Worm (Caenorhabditis elegans) whole organism, L4 larva: ENCODE data around the gene cyn-9.
A peak's percentile ranks its signal among the peaks of the same experiment; 100 is the strongest.
"Not testable (repeated sequence)": the region's sequence is repeated elsewhere in the genome, so short reads cannot be mapped to it uniquely, and the experiment has no call there.

ENCODE experiments used
- T20F7.1 ChIP-seq: fragments of 200-800 bp; sonication (Bioruptor generic); optimal IDR thresholded peaks from 2 replicates; lab custom pipeline; 2018; ENCODE audit warnings: mild to moderate bottlenecking, missing genetic modification characterization, missing compliant biosample characterization
- Y48G9A.11 ChIP-seq: fragments of 200-800 bp; sonication (Bioruptor generic); IDR thresholded peaks from 2 replicates; pipeline ENCODE4 v1.3.6; 2022; ENCODE audit warnings: missing genetic modification reagents, missing genetic modification characterization, missing compliant biosample characterization
- aha-1 ChIP-seq: fragments of 150-350 bp; peaks from one replicate; lab custom pipeline; 2014; ENCODE audit warnings: missing biosample characterization, missing genetic modification characterization
- ceh-28 ChIP-seq: fragments of 150-350 bp; optimal IDR thresholded peaks from 2 replicates; lab custom pipeline; 2014; ENCODE audit warnings: missing biosample characterization, missing genetic modification reagents, missing genetic modification characterization
- ceh-32 ChIP-seq: sonication (generic microtip); optimal IDR thresholded peaks from 2 replicates; lab custom pipeline; 2016; ENCODE audit warnings: mild to moderate bottlenecking, missing genetic modification characterization, missing compliant biosample characterization; ENCODE audit not compliant: poor library complexity
- ceh-44 ChIP-seq: fragments of 200-800 bp; sonication (Bioruptor generic); IDR thresholded peaks from 2 replicates; pipeline ENCODE4 v1.3.6; 2022; ENCODE audit warnings: missing genetic modification reagents, missing genetic modification characterization, missing compliant biosample characterization
- ceh-82 ChIP-seq: sonication (generic microtip); optimal IDR thresholded peaks from 2 replicates; lab custom pipeline; 2017; ENCODE audit warnings: missing biosample characterization, missing genetic modification characterization
- ces-1 ChIP-seq: fragments of 150-350 bp; sonication (generic microtip); optimal IDR thresholded peaks from 4 replicates; lab custom pipeline; 2014; ENCODE audit warnings: missing biosample characterization, missing genetic modification reagents, missing genetic modification characterization
- ctbp-1 ChIP-seq: fragments of 200-800 bp; sonication (Bioruptor generic); IDR thresholded peaks from 2 replicates; pipeline ENCODE4 v1.3.6; 2022; ENCODE audit warnings: missing genetic modification reagents, missing genetic modification characterization, missing compliant biosample characterization
- daf-8 ChIP-seq: fragments of 200-800 bp; sonication (Bioruptor generic); IDR thresholded peaks from 2 replicates; pipeline ENCODE4 v1.3.6; 2022; ENCODE audit warnings: missing genetic modification characterization, missing compliant biosample characterization
- dmd-6 ChIP-seq: fragments of 200-800 bp; sonication (Bioruptor generic); IDR thresholded peaks from 2 replicates; pipeline ENCODE4 v1.3.6; 2022; ENCODE audit warnings: missing genetic modification reagents, missing genetic modification characterization, missing compliant biosample characterization
- dmd-9 ChIP-seq: fragments of 200-800 bp; sonication (Bioruptor generic); IDR thresholded peaks from 2 replicates; pipeline ENCODE4 v1.3.6; 2022; ENCODE audit warnings: missing genetic modification reagents, missing genetic modification characterization, missing compliant biosample characterization
- hmg-1.1 ChIP-seq: fragments of 200-800 bp; sonication (Bioruptor generic); IDR thresholded peaks from 2 replicates; pipeline ENCODE4 v1.3.6; 2022; ENCODE audit warnings: missing genetic modification reagents, missing genetic modification characterization, missing compliant biosample characterization
- lim-7 ChIP-seq: fragments of 200-800 bp; sonication (Bioruptor generic); IDR thresholded peaks from 2 replicates; pipeline ENCODE4 v1.3.6; 2022; ENCODE audit warnings: missing genetic modification characterization, missing compliant biosample characterization
- lin-1 ChIP-seq: fragments of 200-800 bp; sonication (Bioruptor generic); IDR thresholded peaks from 2 replicates; pipeline ENCODE4 v1.3.6; 2022; ENCODE audit warnings: missing genetic modification reagents, missing genetic modification characterization, missing compliant biosample characterization
- lin-29 ChIP-seq: fragments of 200-800 bp; sonication (Bioruptor generic); IDR thresholded peaks from 2 replicates; pipeline ENCODE4 v1.3.6; 2022; ENCODE audit warnings: missing genetic modification reagents, missing genetic modification characterization, missing compliant biosample characterization
- lin-38 ChIP-seq: fragments of 200-800 bp; sonication (Bioruptor generic); IDR thresholded peaks from 2 replicates; pipeline ENCODE4 v1.3.6; 2022; ENCODE audit warnings: missing genetic modification reagents, missing genetic modification characterization, missing compliant biosample characterization
- mdl-1 ChIP-seq, 2 experiments: fragments of 150-350 bp in 1 of 2; sonication (generic microtip) in 1 of 2; optimal IDR thresholded peaks; 2 replicates each; lab custom pipeline; 2014 to 2017; ENCODE audit warnings: missing biosample characterization in 2 of 2, missing genetic modification characterization in 2 of 2
- mdt-29 ChIP-seq: fragments of 200-800 bp; sonication (Bioruptor generic); IDR thresholded peaks from 2 replicates; pipeline ENCODE4 v1.3.6; 2022; ENCODE audit warnings: missing genetic modification reagents, missing genetic modification characterization, missing compliant biosample characterization
- mxl-2 ChIP-seq: fragments of 200-800 bp; sonication (Bioruptor generic); conservative IDR thresholded peaks from 2 replicates; pipeline ENCODE4 v1.3.6; 2022; ENCODE audit warnings: missing genetic modification reagents, missing genetic modification characterization, missing compliant biosample characterization
- nhr-237 ChIP-seq: sonication (generic microtip); optimal IDR thresholded peaks from 2 replicates; lab custom pipeline; 2017; ENCODE audit warnings: missing biosample characterization, missing genetic modification characterization
- nhr-42 ChIP-seq: fragments of 200-800 bp; sonication (Bioruptor generic); IDR thresholded peaks from 2 replicates; pipeline ENCODE4 v1.3.6; 2022; ENCODE audit warnings: missing genetic modification characterization, missing compliant biosample characterization
- pha-4 ChIP-seq, 2 experiments: fragments of 150-350 bp in 1 of 2; fragments of 200-800 bp in 1 of 2; sonication (Bioruptor generic) in 1 of 2; IDR thresholded peaks in 1 of 2; optimal IDR thresholded peaks in 1 of 2; 2 replicates each; pipeline versions ENCODE4 v1.3.6 to Lab custom; 2014 to 2022; ENCODE audit warnings: missing genetic modification characterization in 2 of 2, missing genetic modification reagents in 2 of 2, missing biosample characterization in 1 of 2, missing compliant biosample characterization in 1 of 2
- php-3 ChIP-seq: fragments of 200-800 bp; sonication (Bioruptor generic); IDR thresholded peaks from 2 replicates; pipeline ENCODE4 v1.3.6; 2022; ENCODE audit warnings: missing genetic modification reagents, missing genetic modification characterization, missing compliant biosample characterization
- rbr-2 ChIP-seq: sonication (generic microtip); optimal IDR thresholded peaks from 2 replicates; lab custom pipeline; 2016; ENCODE audit warnings: missing genotype, missing genetic modification characterization, missing compliant biosample characterization
- set-16 ChIP-seq: fragments of 200-800 bp; sonication (Bioruptor generic); IDR thresholded peaks from 2 replicates; pipeline ENCODE4 v1.3.6; 2022; ENCODE audit warnings: missing genetic modification reagents, missing genetic modification characterization, missing compliant biosample characterization
- snpc-1.2 ChIP-seq: fragments of 200-800 bp; sonication (Bioruptor generic); IDR thresholded peaks from 2 replicates; pipeline ENCODE4 v1.3.6; 2022; ENCODE audit warnings: missing genetic modification reagents, missing genetic modification characterization, missing compliant biosample characterization
- snpc-4 ChIP-seq: fragments of 150-350 bp; optimal IDR thresholded peaks from 2 replicates; lab custom pipeline; 2014; ENCODE audit warnings: missing biosample characterization, missing genetic modification characterization
- tra-1 ChIP-seq: fragments of 200-800 bp; sonication (Bioruptor generic); IDR thresholded peaks from 2 replicates; pipeline ENCODE4 v1.3.6; 2022; ENCODE audit warnings: missing genetic modification reagents, missing genetic modification characterization, missing compliant biosample characterization
- unc-39 ChIP-seq: sonication (generic microtip); optimal IDR thresholded peaks from 2 replicates; lab custom pipeline; 2017; ENCODE audit warnings: missing biosample characterization, missing genetic modification characterization
- zfp-3 ChIP-seq: fragments of 200-800 bp; sonication (Bioruptor generic); conservative IDR thresholded peaks from 2 replicates; pipeline ENCODE4 v1.3.6; 2022; ENCODE audit warnings: missing genetic modification reagents, missing genetic modification characterization, missing compliant biosample characterization

cyn-9 gene

DNA sequence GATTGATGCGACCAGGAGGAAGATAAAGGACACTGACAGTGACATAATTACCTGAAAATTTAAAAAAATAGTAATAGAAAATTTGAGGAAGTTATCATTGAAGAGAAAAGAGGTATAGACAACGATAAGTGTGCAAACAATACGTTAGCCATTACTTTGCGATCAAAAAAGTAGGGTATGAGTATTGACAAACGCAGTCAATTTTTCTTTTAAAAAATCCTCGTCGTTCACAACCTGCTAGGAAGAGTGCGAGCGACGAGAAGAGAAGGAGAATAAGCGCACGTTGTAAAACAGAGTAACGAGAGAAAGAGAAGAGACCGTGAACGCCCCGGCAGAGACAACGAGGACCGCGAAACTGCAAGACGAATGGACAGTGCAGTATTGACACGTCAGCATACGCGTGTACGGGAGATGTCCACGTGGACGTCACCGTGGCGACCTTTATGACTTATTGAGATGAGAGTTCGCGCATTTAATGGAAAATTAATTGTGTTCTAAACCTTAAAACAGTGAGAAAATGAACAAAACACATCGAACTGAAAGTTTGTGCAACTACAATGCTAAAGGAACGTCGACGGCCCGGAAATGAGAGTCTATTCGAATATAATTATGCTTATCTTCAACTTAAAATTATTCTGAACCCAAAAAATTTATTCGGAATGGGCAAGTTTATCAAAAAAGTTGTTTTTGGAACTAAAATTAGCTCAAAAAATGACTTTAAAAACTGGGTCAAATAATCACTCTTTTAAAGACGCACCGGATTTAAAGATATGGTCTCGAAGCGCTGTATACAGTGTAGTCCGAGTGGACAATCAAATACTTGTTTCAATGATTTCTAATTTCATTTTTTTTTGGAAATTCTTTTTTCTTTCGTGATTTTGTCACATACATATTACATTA is 2.2 kb upstream of the cyn-9 start, which contains the start of the genes pdi-1 and C14B1.2 (continued):
- TF ChIP-seq dmd-9 (GFP tag; lab: Robert Waterston, UW) (no peak), pha-4 (GFP tag; IDR thresholded peaks at IDR 0.05; lab: Robert Waterston, UW) (peak; percentile 54; the same call in 1 of the 2 replicates), pha-4 (tag; optimal IDR thresholded peaks at IDR 0.05; lab: Kevin White, UChicago) (no peak), ceh-28 (no peak), nhr-237 (tag; lab: Kevin White, UChicago) (no peak), unc-39 (no peak), T20F7.1 (GFP tag; lab: Kevin White, UChicago) (peak; percentile 66), lim-7 (GFP tag; lab: Robert Waterston, UW) (0 out of 2 replicates have a peak, but pooled peaks have one; percentile 55)

DNA sequence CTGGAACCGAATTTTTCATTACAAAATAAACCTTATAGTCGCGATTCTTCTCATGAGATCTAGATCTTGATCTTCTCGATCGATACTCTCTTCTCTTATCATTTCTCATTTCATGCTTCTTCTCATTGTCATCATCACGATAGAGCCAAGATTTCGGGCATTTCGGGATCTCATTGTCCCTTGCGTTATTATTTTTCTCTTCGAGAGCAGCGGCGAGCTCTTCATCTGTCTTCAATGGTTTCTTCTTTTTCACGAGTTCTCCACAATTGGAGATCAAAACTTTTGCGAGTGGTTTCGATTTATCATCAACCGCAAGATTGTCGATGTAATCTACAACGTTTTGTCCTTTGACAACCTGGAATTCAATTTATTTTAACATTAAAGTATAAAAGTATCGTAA is 1.1 kb downstream of the cyn-9 start:
- TF ChIP-seq snpc-4 (tag; lab: Kevin White, UChicago) (no peak), mdl-1 (tag; optimal IDR thresholded peaks at IDR 0.05; lab: Kevin White, UChicago) (no peak), ces-1 (no peak), aha-1 (tag; lab: Kevin White, UChicago) (peak; percentile 97), ceh-82 (tag; lab: Kevin White, UChicago) (no peak), daf-8 (no peak), ceh-32 (tag; lab: Kevin White, UChicago) (no peak)

- TF ChIP-seq lin-38 (GFP tag; lab: Robert Waterston, UW) (peak; percentile 65), hmg-1.1 (GFP tag; lab: Robert Waterston, UW) (peak; percentile 47)
These were observed 2.3 kb downstream of the cyn-9 start for ce11 chrIII:3697181-3697580.

DNA sequence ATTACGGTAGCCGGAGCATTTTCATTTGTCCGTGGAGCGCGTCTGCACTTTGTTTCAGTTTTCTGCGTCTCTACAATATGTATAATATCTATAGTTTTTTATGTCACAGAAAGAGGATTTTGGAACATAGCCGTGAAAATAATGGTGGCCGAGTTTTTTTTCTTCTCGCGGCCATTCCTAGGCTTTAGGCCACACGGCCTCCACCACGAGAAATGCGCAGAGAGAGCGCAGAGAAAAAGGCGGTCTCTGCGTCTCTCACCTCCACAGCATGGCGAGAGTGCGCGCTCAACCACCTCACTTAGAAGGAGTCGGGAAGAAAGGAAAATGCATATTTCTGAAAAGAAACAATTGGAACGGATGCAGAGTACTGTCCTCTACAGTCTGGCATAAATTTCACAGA is 4.0 kb downstream of the cyn-9 start:
- TF ChIP-seq lin-38 (GFP tag; lab: Robert Waterston, UW) (peak; percentile 88), snpc-1.2 (peak; percentile 23; the same call in 1 of the 2 replicates), dmd-9 (GFP tag; lab: Robert Waterston, UW) (0 out of 2 replicates have a peak, but pooled peaks have one; percentile 65), zfp-3 (GFP tag; lab: Robert Waterston, UW) (peak; percentile 64; the same call in 1 of the 2 replicates), mxl-2 (GFP tag; lab: Robert Waterston, UW) (peak; percentile 65; the same call in 1 of the 2 replicates), nhr-42 (GFP tag; lab: Robert Waterston, UW) (peak; percentile 70; the same call in 1 of the 2 replicates), ctbp-1 (GFP tag; lab: Robert Waterston, UW) (peak; percentile 66; the same call in 1 of the 2 replicates), rbr-2 (tag; lab: Kevin White, UChicago) (peak; percentile 20), Y48G9A.11 (GFP tag; lab: Robert Waterston, UW) (0 out of 2 replicates have a peak, but pooled peaks have one; percentile 25), pha-4 (GFP tag; IDR thresholded peaks at IDR 0.05; lab: Robert Waterston, UW) (0 out of 2 replicates have a peak, but pooled peaks have one; percentile 39), lin-1 (peak; percentile 44; the same call in 1 of the 2 replicates), lin-29 (GFP tag; lab: Robert Waterston, UW) (peak; percentile 69; the same call in 1 of the 2 replicates), dmd-6 (GFP tag; lab: Robert Waterston, UW) (peak; percentile 62), mdt-29 (GFP tag; lab: Robert Waterston, UW) (0 out of 2 replicates have a peak, but pooled peaks have one; percentile 46), ceh-44 (0 out of 2 replicates have a peak, but pooled peaks have one; percentile 17), php-3 (GFP tag; lab: Robert Waterston, UW) (0 out of 2 replicates have a peak, but pooled peaks have one; percentile 63), hmg-1.1 (GFP tag; lab: Robert Waterston, UW) (peak; percentile 88), tra-1 (GFP tag; lab: Robert Waterston, UW) (peak; percentile 73), set-16 (peak; percentile 71)
- TF ChIP-seq pha-4 (tag; optimal IDR thresholded peaks at IDR 0.05; lab: Kevin White, UChicago): not testable (repeated sequence)
